Fruit fly (Drosophila melanogaster) whole organism, embryonic: ENCODE measurements around the gene CG46307.

Source experiments
- C15 ChIP-seq: fragments of 200-800 bp; sonication (Bioruptor generic); IDR thresholded peaks from 3 replicates; pipeline ENCODE4 v1.3.6; 2022; ENCODE audit warnings: missing biosample characterization, missing genetic modification characterization
- CG1024 ChIP-seq: fragments of 200-800 bp; sonication (Bioruptor generic); IDR thresholded peaks from 2 replicates; pipeline ENCODE4 v1.3.6; 2022; ENCODE audit warnings: missing biosample characterization, missing genetic modification characterization
- CG10267 ChIP-seq: fragments of 200-800 bp; sonication (Bioruptor generic); optimal IDR thresholded peaks from 2 replicates; lab custom pipeline; 2018; ENCODE audit warnings: missing biosample characterization, mild to moderate bottlenecking, missing genetic modification characterization, moderate library complexity
- CG10321 ChIP-seq: fragments of 200-800 bp; sonication (Bioruptor generic); IDR thresholded peaks from 2 replicates; pipeline ENCODE4 v1.3.6; 2022; ENCODE audit warnings: missing biosample characterization, missing genetic modification characterization
- CG10543 ChIP-seq: fragments of 200-800 bp; sonication (Bioruptor generic); optimal IDR thresholded peaks from 3 replicates; lab custom pipeline; 2017; ENCODE audit warnings: missing biosample characterization, mild to moderate bottlenecking, missing genetic modification characterization, moderate library complexity
- CG10565 ChIP-seq: fragments of 200-800 bp; sonication (Bioruptor generic); optimal IDR thresholded peaks from 3 replicates; lab custom pipeline; 2016; ENCODE audit warnings: missing biosample characterization, mild to moderate bottlenecking, missing genetic modification characterization
- CG11723 ChIP-seq: fragments of 200-800 bp; sonication (Bioruptor generic); optimal IDR thresholded peaks from 2 replicates; lab custom pipeline; 2017; ENCODE audit warnings: missing biosample characterization, mild to moderate bottlenecking, missing genetic modification characterization
- CG13123 ChIP-seq: fragments of 200-800 bp; sonication (Bioruptor generic); optimal IDR thresholded peaks from 2 replicates; lab custom pipeline; 2016; ENCODE audit warnings: missing biosample characterization, missing genetic modification characterization
- CG14050 ChIP-seq: fragments of 200-800 bp; sonication (Bioruptor generic); IDR thresholded peaks from 3 replicates; pipeline ENCODE4 v1.3.6; 2022; ENCODE audit warnings: missing biosample characterization, missing genetic modification characterization
- CG14860 ChIP-seq: fragments of 200-800 bp; sonication (Bioruptor generic); IDR thresholded peaks from 3 replicates; pipeline ENCODE4 v1.3.6; 2022; ENCODE audit warnings: missing biosample characterization, missing genetic modification characterization; ENCODE audit not compliant: partially characterized antibody
- CG15011 ChIP-seq: fragments of 200-800 bp; sonication (Bioruptor generic); optimal IDR thresholded peaks from 3 replicates; lab custom pipeline; 2018; ENCODE audit warnings: missing biosample characterization, mild to moderate bottlenecking, missing genetic modification characterization
- CG16863 ChIP-seq: fragments of 200-800 bp; sonication (Bioruptor generic); optimal IDR thresholded peaks from 3 replicates; lab custom pipeline; 2016; ENCODE audit warnings: missing biosample characterization, missing genetic modification characterization
- CG17186 ChIP-seq: fragments of 200-800 bp; sonication (Bioruptor generic); optimal IDR thresholded peaks from 3 replicates; lab custom pipeline; 2017; ENCODE audit warnings: missing biosample characterization, missing genetic modification reagents, missing genetic modification characterization
- CG2129 ChIP-seq: fragments of 200-800 bp; sonication (Bioruptor generic); IDR thresholded peaks from 2 replicates; pipeline ENCODE4 v1.3.6; 2022; ENCODE audit warnings: missing biosample characterization, missing genetic modification characterization; ENCODE audit not compliant: partially characterized antibody
- CG2875 ChIP-seq: fragments of 200-800 bp; sonication (Bioruptor generic); optimal IDR thresholded peaks from 2 replicates; lab custom pipeline; 2017; ENCODE audit warnings: missing biosample characterization, mild to moderate bottlenecking, missing genetic modification characterization, missing genetic modification reagents
- CG30431 ChIP-seq: fragments of 200-800 bp; sonication (Bioruptor generic); optimal IDR thresholded peaks from 2 replicates; lab custom pipeline; 2017; ENCODE audit warnings: missing biosample characterization, missing genetic modification characterization
- CG32532 ChIP-seq: fragments of 200-800 bp; sonication (Bioruptor generic); IDR thresholded peaks from 2 replicates; pipeline ENCODE4 v1.3.6; 2022; ENCODE audit warnings: missing biosample characterization, missing genetic modification characterization
- CG34422 ChIP-seq: fragments of 200-800 bp; sonication (Bioruptor generic); IDR thresholded peaks from 3 replicates; pipeline ENCODE4 v1.3.6; 2022; ENCODE audit warnings: missing biosample characterization, missing genetic modification characterization
- CG3847 ChIP-seq: fragments of 200-800 bp; sonication (Bioruptor generic); IDR thresholded peaks from 2 replicates; pipeline ENCODE4 v1.3.6; 2022; ENCODE audit warnings: missing biosample characterization, missing genetic modification characterization
- CG7357 ChIP-seq: fragments of 200-800 bp; sonication (Bioruptor generic); IDR thresholded peaks from 3 replicates; pipeline ENCODE4 v1.3.6; 2022; ENCODE audit warnings: missing biosample characterization, missing genetic modification characterization
- CG8290 ChIP-seq, 3 experiments: fragments of 200-800 bp; sonication (Bioruptor generic); optimal IDR thresholded peaks; 2 replicates each; lab custom pipeline; 2016 to 2019; ENCODE audit warnings: missing biosample characterization in 3 of 3, missing genetic modification characterization in 3 of 3, mild to moderate bottlenecking in 2 of 3, moderate library complexity in 1 of 3
- Camta ChIP-seq: fragments of 200-800 bp; sonication (Bioruptor generic); optimal IDR thresholded peaks from 2 replicates; lab custom pipeline; 2016; ENCODE audit warnings: missing biosample characterization, missing genetic modification characterization
- Chrac-16 ChIP-seq: fragments of 200-800 bp; sonication (Bioruptor generic); optimal IDR thresholded peaks from 3 replicates; lab custom pipeline; 2016; ENCODE audit warnings: missing biosample characterization, missing genetic modification characterization
- HLH4C ChIP-seq: fragments of 200-800 bp; sonication (Bioruptor generic); IDR thresholded peaks from 3 replicates; pipeline ENCODE4 v1.3.6; 2022; ENCODE audit warnings: missing biosample characterization, missing genetic modification characterization; ENCODE audit not compliant: partially characterized antibody
- Nf-YC ChIP-seq: fragments of 200-800 bp; optimal IDR thresholded peaks from 3 replicates; lab custom pipeline; 2019; ENCODE audit warnings: missing biosample characterization, mild to moderate bottlenecking, missing genetic modification characterization, moderate library complexity
- Rx ChIP-seq: fragments of 200-800 bp; sonication (Bioruptor generic); IDR thresholded peaks from 2 replicates; pipeline ENCODE4 v1.3.6; 2022; ENCODE audit warnings: missing biosample characterization, missing genetic modification characterization
- Six4 ChIP-seq: fragments of 200-800 bp; sonication (Bioruptor generic); optimal IDR thresholded peaks from 2 replicates; lab custom pipeline; 2016; ENCODE audit warnings: missing biosample characterization, missing genetic modification characterization
- Spps ChIP-seq: fragments of 200-800 bp; sonication (Bioruptor generic); optimal IDR thresholded peaks from 2 replicates; lab custom pipeline; 2018; ENCODE audit warnings: missing biosample characterization, mild to moderate bottlenecking, missing genetic modification characterization
- Xrp1 ChIP-seq: fragments of 200-800 bp; sonication (Bioruptor generic); IDR thresholded peaks from 2 replicates; pipeline ENCODE4 v1.3.6; 2022; ENCODE audit warnings: missing biosample characterization, missing genetic modification characterization
- chm ChIP-seq: fragments of 200-800 bp; sonication (Bioruptor generic); IDR thresholded peaks from 2 replicates; pipeline ENCODE4 v1.3.6; 2022; ENCODE audit warnings: missing biosample characterization, missing genetic modification characterization
- chn ChIP-seq: fragments of 200-800 bp; sonication (Bioruptor generic); optimal IDR thresholded peaks from 2 replicates; lab custom pipeline; 2016; ENCODE audit warnings: missing biosample characterization, missing genetic modification characterization
- disco-r ChIP-seq: fragments of 200-800 bp; sonication (Bioruptor generic); optimal IDR thresholded peaks from 2 replicates; lab custom pipeline; 2016; ENCODE audit warnings: missing biosample characterization, missing genetic modification characterization
- ewg ChIP-seq: fragments of 200-800 bp; sonication (Bioruptor generic); optimal IDR thresholded peaks from 3 replicates; lab custom pipeline; 2017; ENCODE audit warnings: mild to moderate bottlenecking, missing biosample characterization, missing genetic modification reagents, missing genetic modification characterization
- fd102C ChIP-seq: fragments of 200-800 bp; sonication (Bioruptor generic); optimal IDR thresholded peaks from 2 replicates; lab custom pipeline; 2018; ENCODE audit warnings: missing biosample characterization, mild to moderate bottlenecking, missing genetic modification characterization, moderate library complexity
- fd64A ChIP-seq: fragments of 200-800 bp; sonication (Bioruptor generic); optimal IDR thresholded peaks from 3 replicates; lab custom pipeline; 2018; ENCODE audit warnings: missing biosample characterization, mild to moderate bottlenecking, missing genetic modification characterization
- hb ChIP-seq: fragments of 200-800 bp; sonication (Bioruptor generic); IDR thresholded peaks from 3 replicates; pipeline ENCODE4 v1.3.6; 2022; ENCODE audit warnings: missing biosample characterization, missing genetic modification characterization; ENCODE audit not compliant: partially characterized antibody
- hkb ChIP-seq, 2 experiments: fragments of 200-800 bp in 1 of 2; fragments of >200 bp in 1 of 2; sonication (Bioruptor generic) in 1 of 2; IDR thresholded peaks in 1 of 2; optimal IDR thresholded peaks in 1 of 2; 2 replicates each; pipeline versions ENCODE4 v1.3.6 to Lab custom; 2017 to 2022; ENCODE audit warnings: missing biosample characterization in 1 of 2, missing genetic modification characterization in 1 of 2
- inv ChIP-seq: fragments of 200-800 bp; sonication (Bioruptor generic); IDR thresholded peaks from 2 replicates; pipeline ENCODE4 v1.3.6; 2022; ENCODE audit warnings: missing biosample characterization, missing genetic modification characterization; ENCODE audit not compliant: partially characterized antibody
- kah ChIP-seq: fragments of 200-800 bp; sonication (Bioruptor generic); optimal IDR thresholded peaks from 2 replicates; lab custom pipeline; 2018; ENCODE audit warnings: missing biosample characterization, mild to moderate bottlenecking, missing genetic modification characterization
- lbe ChIP-seq: fragments of 200-800 bp; sonication (Bioruptor generic); optimal IDR thresholded peaks from 2 replicates; lab custom pipeline; 2016; ENCODE audit warnings: missing biosample characterization, mild to moderate bottlenecking, missing genetic modification characterization
- lov ChIP-seq, 2 experiments: fragments of 200-800 bp in 1 of 2; fragments of >200 bp in 1 of 2; sonication (Bioruptor generic) in 1 of 2; IDR thresholded peaks in 1 of 2; optimal IDR thresholded peaks in 1 of 2; 2 replicates in 1 of 2; 3 replicates in 1 of 2; pipeline versions ENCODE4 v1.3.6 to Lab custom; 2017 to 2022; ENCODE audit warnings: missing biosample characterization in 1 of 2, missing genetic modification characterization in 1 of 2
- odd ChIP-seq: fragments of 200-800 bp; sonication (Bioruptor generic); optimal IDR thresholded peaks from 2 replicates; lab custom pipeline; 2017; ENCODE audit warnings: missing biosample characterization, mild to moderate bottlenecking, missing genetic modification characterization
- pan ChIP-seq, 4 experiments: fragments of >200 bp in 3 of 4; fragments of 200-800 bp in 1 of 4; sonication (Bioruptor generic) in 1 of 4; optimal IDR thresholded peaks in 3 of 4; IDR thresholded peaks in 1 of 4; 2 replicates each; pipeline versions ENCODE4 v1.3.6 to Lab custom; 2017 to 2022; ENCODE audit warnings: missing biosample characterization in 2 of 4, missing genetic modification characterization in 2 of 4, mixed read lengths in 1 of 4
- sc ChIP-seq, 3 experiments: fragments of >200 bp in 2 of 3; fragments of 200-800 bp in 1 of 3; sonication (Bioruptor generic) in 1 of 3; optimal IDR thresholded peaks; 2 replicates in 2 of 3; 3 replicates in 1 of 3; lab custom pipeline; 2017; ENCODE audit warnings: mild to moderate bottlenecking in 1 of 3, missing biosample characterization in 1 of 3, missing genetic modification characterization in 1 of 3, missing genetic modification reagents in 1 of 3
- tup ChIP-seq: fragments of 200-800 bp; sonication (Bioruptor generic); optimal IDR thresholded peaks from 2 replicates; lab custom pipeline; 2016; ENCODE audit warnings: missing biosample characterization, mild to moderate bottlenecking, missing genetic modification characterization, moderate library complexity
- wek ChIP-seq: fragments of 200-800 bp; sonication (Bioruptor generic); optimal IDR thresholded peaks from 3 replicates; lab custom pipeline; 2018; ENCODE audit warnings: missing biosample characterization, mild to moderate bottlenecking, missing genetic modification characterization, moderate library complexity
- zf30C ChIP-seq: fragments of 200-800 bp; sonication (Bioruptor generic); optimal IDR thresholded peaks from 3 replicates; lab custom pipeline; 2018; ENCODE audit warnings: missing biosample characterization, mild to moderate bottlenecking, missing genetic modification characterization

CG46307 gene

DNA sequence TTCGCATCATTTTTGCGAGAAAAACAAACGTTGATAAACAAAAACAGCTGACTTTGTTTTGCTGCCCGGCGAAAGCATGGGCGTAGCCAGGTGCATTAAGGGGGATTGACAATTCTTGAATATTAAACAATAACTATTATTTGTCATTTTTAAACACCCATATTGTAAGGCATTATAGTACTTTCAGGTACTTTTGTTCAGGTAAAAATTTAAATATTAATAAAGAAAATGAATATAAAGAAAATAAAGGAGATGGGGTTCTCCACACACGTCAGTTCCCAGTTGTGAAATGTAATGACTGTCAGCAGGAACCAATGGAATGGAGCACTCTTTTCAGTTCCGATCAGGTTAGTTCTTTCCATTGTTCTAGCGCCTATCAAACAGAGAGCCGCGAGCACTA is 54.2 kb downstream of the CG46307 start, which contains the start of the genes Coq3 and Pld3 (continued):
- peak; percentile 72 for TF ChIP-seq CG8290 (GFP tag; optimal IDR thresholded peaks at IDR 0.05; lab: Kevin White, UChicago)
- peak in 1 of 2 experiments; percentile 90 for TF ChIP-seq CG8290 (tag; optimal IDR thresholded peaks at IDR 0.05; lab: Kevin White, UChicago)
- no peak for TF ChIP-seq CG2129 (GFP tag; lab: Robert Waterston, UW)
- no peak for TF ChIP-seq fd102C (GFP tag; lab: Kevin White, UChicago)
- TF ChIP-seq Spps (tag; lab: Kevin White, UChicago), result peak; percentile 58
- TF ChIP-seq Nf-YC (tag; lab: Kevin White, UChicago), result peak; percentile 66
- TF ChIP-seq wek (GFP tag; lab: Kevin White, UChicago), result peak; percentile 30
- TF ChIP-seq CG16863 (GFP tag; lab: Kevin White, UChicago), result peak; percentile 54
- TF ChIP-seq Camta (GFP tag; lab: Kevin White, UChicago), result peak; percentile 59
- peak; percentile 64 for TF ChIP-seq CG30431 (GFP tag; lab: Kevin White, UChicago)
- peak; percentile 66 for TF ChIP-seq CG7357 (GFP tag; lab: Robert Waterston, UW)
- TF ChIP-seq hkb (optimal IDR thresholded peaks at IDR 0.05; lab: Kevin White, UChicago), result no peak
- peak; percentile 88 for TF ChIP-seq hkb (GFP tag; IDR thresholded peaks at IDR 0.05; lab: Robert Waterston, UW)
- no peak for TF ChIP-seq pan (optimal IDR thresholded peaks at IDR 0.05; lab: Kevin White, UChicago)
- TF ChIP-seq pan (GFP tag; optimal IDR thresholded peaks at IDR 0.05 in 1 of 2, IDR thresholded peaks at IDR 0.05 in 1 of 2), result peak in 1 of 2 experiments; percentile 84
- TF ChIP-seq inv, result no peak
- TF ChIP-seq hb (GFP tag; lab: Robert Waterston, UW), result no peak
- TF ChIP-seq chm (GFP tag; lab: Robert Waterston, UW), result peak; percentile 72
- TF ChIP-seq lbe (GFP tag; lab: Kevin White, UChicago), result peak; percentile 96
- TF ChIP-seq CG10267 (tag; lab: Kevin White, UChicago), result peak; percentile 74
- peak; percentile 67 for TF ChIP-seq CG1024 (GFP tag; lab: Robert Waterston, UW)
- no peak for TF ChIP-seq CG14860 (GFP tag; lab: Robert Waterston, UW)
- TF ChIP-seq CG15011 (GFP tag; lab: Kevin White, UChicago), result no peak
- TF ChIP-seq HLH4C (GFP tag; lab: Robert Waterston, UW), result no peak
- no peak for TF ChIP-seq C15 (GFP tag; lab: Robert Waterston, UW)
- no peak for TF ChIP-seq sc (optimal IDR thresholded peaks at IDR 0.05; lab: Kevin White, UChicago)
- TF ChIP-seq sc (GFP tag; optimal IDR thresholded peaks at IDR 0.05; lab: Kevin White, UChicago), result peak; percentile 67
- peak; percentile 4 for TF ChIP-seq fd64A
- peak; percentile 71 for TF ChIP-seq CG2875 (GFP tag; lab: Kevin White, UChicago)
- peak; percentile 73 for TF ChIP-seq chn (GFP tag; lab: Kevin White, UChicago)
- no peak for TF ChIP-seq CG10565 (GFP tag; lab: Kevin White, UChicago)
- TF ChIP-seq Rx (GFP tag; lab: Robert Waterston, UW), result no peak; the same call in none of the 2 replicates
- peak; percentile 70 for TF ChIP-seq CG11723 (GFP tag; lab: Kevin White, UChicago)
- TF ChIP-seq Xrp1 (GFP tag; lab: Robert Waterston, UW), result peak; percentile 90
- peak; percentile 54 for TF ChIP-seq ewg (GFP tag; lab: Kevin White, UChicago)
- TF ChIP-seq CG10321 (GFP tag; lab: Robert Waterston, UW), result 0 out of 2 replicates have a peak, but pooled peaks have one; percentile 23
- peak; percentile 57 for TF ChIP-seq CG13123 (GFP tag; lab: Kevin White, UChicago)
- TF ChIP-seq kah (GFP tag; lab: Kevin White, UChicago), result peak; percentile 40
- TF ChIP-seq odd, result peak; percentile 77
- peak; percentile 77 for TF ChIP-seq CG34422 (GFP tag; lab: Robert Waterston, UW)
- peak; percentile 63 for TF ChIP-seq CG14050 (GFP tag; lab: Robert Waterston, UW)
- peak; percentile 65 for TF ChIP-seq CG3847 (GFP tag; lab: Robert Waterston, UW)
- TF ChIP-seq lov (optimal IDR thresholded peaks at IDR 0.05; lab: Kevin White, UChicago), result no peak
- TF ChIP-seq lov (GFP tag; IDR thresholded peaks at IDR 0.05; lab: Robert Waterston, UW), result peak; percentile 80; the same call in 1 of the 3 replicates
- peak; percentile 76 for TF ChIP-seq Chrac-16 (GFP tag; lab: Kevin White, UChicago)
- peak; percentile 77 for TF ChIP-seq Six4 (GFP tag; lab: Kevin White, UChicago)
- peak; percentile 50 for TF ChIP-seq tup
- TF ChIP-seq CG32532 (GFP tag; lab: Robert Waterston, UW), result peak; percentile 88
- peak; percentile 18 for TF ChIP-seq CG17186 (GFP tag; lab: Kevin White, UChicago)
- no peak for TF ChIP-seq zf30C
- TF ChIP-seq CG10543 (GFP tag; lab: Kevin White, UChicago), result peak; percentile 65
- no peak for TF ChIP-seq disco-r (GFP tag; lab: Kevin White, UChicago)
